Worm (Caenorhabditis elegans) whole organism, L1 larva: Measurements from ENCODE around the gene clec-73.

ENCODE experiments used
- hlh-4 ChIP-seq: sonication (generic microtip); optimal IDR thresholded peaks from 2 replicates; lab custom pipeline; 2016; ENCODE audit warnings: mild to moderate bottlenecking, missing genetic modification characterization, missing compliant biosample characterization
- mep-1 ChIP-seq: fragments of 150-350 bp; optimal IDR thresholded peaks from 2 replicates; lab custom pipeline; 2014; ENCODE audit warnings: missing biosample characterization, missing genetic modification characterization
- nhr-90 ChIP-seq: sonication (generic microtip); optimal IDR thresholded peaks from 2 replicates; lab custom pipeline; 2016; ENCODE audit warnings: mild to moderate bottlenecking, missing genetic modification characterization, missing compliant biosample characterization; ENCODE audit not compliant: poor library complexity
- unc-62 ChIP-seq: fragments of 150-350 bp; optimal IDR thresholded peaks from 2 replicates; lab custom pipeline; 2014; ENCODE audit warnings: missing biosample characterization, missing genetic modification reagents, missing genetic modification characterization
- ztf-11 ChIP-seq, 2 experiments: sonication (generic microtip); optimal IDR thresholded peaks; 2 replicates each; lab custom pipeline; 2016 to 2017; ENCODE audit warnings: missing genetic modification characterization in 2 of 2, missing biosample characterization in 1 of 2, missing compliant biosample characterization in 1 of 2

DNA sequence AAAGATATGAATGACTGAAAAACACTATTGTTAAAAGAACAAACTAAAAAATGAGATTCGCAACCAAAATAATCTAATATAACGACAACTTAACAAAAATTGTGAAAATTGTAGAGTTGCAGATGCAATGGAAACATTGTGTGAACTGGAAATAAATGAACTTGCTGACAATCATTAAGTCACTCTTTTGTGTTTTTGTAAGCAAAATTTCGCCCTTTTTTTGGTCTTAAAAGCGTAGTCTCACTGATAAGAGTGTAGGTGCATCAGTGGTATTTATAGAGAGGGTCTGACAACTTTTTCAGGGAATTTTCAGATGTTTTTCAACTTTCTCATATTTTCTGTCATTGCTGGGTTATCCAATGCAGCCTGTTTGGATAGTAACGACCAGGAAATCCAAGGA lies 29.9 kb downstream of the clec-73 start, which contains the start of gene clec-68:
- TF ChIP-seq mep-1 (tag; lab: Kevin White, UChicago) (no peak), nhr-90 (tag; lab: Kevin White, UChicago) (no peak), unc-62 (no peak), ztf-11 (tag; optimal IDR thresholded peaks at IDR 0.05; lab: Kevin White, UChicago) (no peak), hlh-4 (tag; lab: Kevin White, UChicago) (no peak)
